Fruit fly (Drosophila melanogaster) whole organism, prepupa: ENCODE measurements around the gene awd.
A peak's percentile ranks its signal among the peaks of the same experiment; 100 is the strongest.

Experiments
- CG10631 ChIP-seq: fragments of 200-800 bp; sonication (Bioruptor generic); optimal IDR thresholded peaks from 2 replicates; lab custom pipeline; 2016; ENCODE audit warnings: missing biosample characterization, missing genetic modification characterization
- CG10669 ChIP-seq: fragments of 200-800 bp; sonication (Bioruptor generic); optimal IDR thresholded peaks from 3 replicates; lab custom pipeline; 2018; ENCODE audit warnings: missing biosample characterization, mild to moderate bottlenecking, missing genetic modification characterization, moderate library complexity
- CG11294 ChIP-seq: fragments of 200-800 bp; sonication (Bioruptor generic); IDR thresholded peaks from 2 replicates; pipeline ENCODE4 v1.3.6; 2022; ENCODE audit warnings: missing biosample characterization, missing genetic modification characterization
- CG11762 ChIP-seq: fragments of 200-800 bp; sonication (Bioruptor generic); optimal IDR thresholded peaks from 3 replicates; lab custom pipeline; 2016; ENCODE audit warnings: missing biosample characterization, missing genetic modification characterization; ENCODE audit not compliant: insufficient read depth
- CG15336 ChIP-seq: fragments of 200-800 bp; sonication (Bioruptor generic); IDR thresholded peaks from 2 replicates; pipeline ENCODE4 v1.3.6; 2022; ENCODE audit warnings: missing biosample characterization, missing genetic modification characterization
- CG3032 ChIP-seq: fragments of 200-800 bp; optimal IDR thresholded peaks from 2 replicates; lab custom pipeline; 2019; ENCODE audit warnings: missing biosample characterization, mild to moderate bottlenecking, missing genetic modification characterization, moderate library complexity
- CG31627 ChIP-seq: fragments of 200-800 bp; sonication (Bioruptor generic); optimal IDR thresholded peaks from 3 replicates; lab custom pipeline; 2016; ENCODE audit warnings: missing biosample characterization, missing genetic modification characterization
- CG32006 ChIP-seq: fragments of 200-800 bp; sonication (Bioruptor generic); optimal IDR thresholded peaks from 3 replicates; lab custom pipeline; 2017; ENCODE audit warnings: missing biosample characterization, mild to moderate bottlenecking, missing genetic modification characterization
- CG34406 ChIP-seq: fragments of 200-800 bp; sonication (Bioruptor generic); optimal IDR thresholded peaks from 3 replicates; lab custom pipeline; 2016; ENCODE audit warnings: missing biosample characterization, missing genetic modification characterization
- CG6163 ChIP-seq: fragments of 200-800 bp; sonication (Bioruptor generic); IDR thresholded peaks from 3 replicates; pipeline ENCODE4 v1.3.6; 2022; ENCODE audit warnings: missing biosample characterization, missing genetic modification characterization
- CG6276 ChIP-seq: fragments of 200-800 bp; sonication (Bioruptor generic); optimal IDR thresholded peaks from 2 replicates; lab custom pipeline; 2017; ENCODE audit warnings: missing biosample characterization, mild to moderate bottlenecking, missing genetic modification characterization
- CG6792 ChIP-seq: fragments of 200-800 bp; sonication (Bioruptor generic); optimal IDR thresholded peaks from 3 replicates; lab custom pipeline; 2016; ENCODE audit warnings: missing biosample characterization, missing genetic modification characterization
- CG7368 ChIP-seq: fragments of 200-800 bp; sonication (Bioruptor generic); optimal IDR thresholded peaks from 3 replicates; lab custom pipeline; 2016; ENCODE audit warnings: missing biosample characterization, missing genetic modification characterization
- CG8319 ChIP-seq: fragments of 200-800 bp; sonication (Bioruptor generic); optimal IDR thresholded peaks from 3 replicates; lab custom pipeline; 2016; ENCODE audit warnings: missing biosample characterization, missing genetic modification characterization
- CG8632 ChIP-seq: fragments of 200-800 bp; sonication (Bioruptor generic); optimal IDR thresholded peaks from 3 replicates; lab custom pipeline; 2016; ENCODE audit warnings: missing biosample characterization, missing genetic modification characterization
- CG9139 ChIP-seq: fragments of 200-800 bp; sonication (Bioruptor generic); optimal IDR thresholded peaks from 3 replicates; lab custom pipeline; 2017; ENCODE audit warnings: missing biosample characterization, mild to moderate bottlenecking, missing genetic modification characterization
- Eip75B ChIP-seq: fragments of 200-800 bp; sonication (Bioruptor generic); optimal IDR thresholded peaks from 3 replicates; lab custom pipeline; 2016; ENCODE audit warnings: missing biosample characterization, missing genetic modification characterization
- Eip78C ChIP-seq: fragments of 200-800 bp; sonication (Bioruptor generic); peaks from one replicate; lab custom pipeline; 2016; ENCODE audit warnings: missing biosample characterization, missing genetic modification characterization
- Eip93F ChIP-seq: fragments of 200-800 bp; sonication (Bioruptor generic); optimal IDR thresholded peaks from 2 replicates; lab custom pipeline; 2016; ENCODE audit warnings: missing biosample characterization, mild to moderate bottlenecking, missing genetic modification characterization
- Ets21C ChIP-seq: fragments of 200-800 bp; sonication (Bioruptor generic); optimal IDR thresholded peaks from 3 replicates; lab custom pipeline; 2016; ENCODE audit warnings: missing biosample characterization, missing genetic modification characterization
- Ets96B ChIP-seq: fragments of 200-800 bp; optimal IDR thresholded peaks from 2 replicates; lab custom pipeline; 2019; ENCODE audit warnings: missing biosample characterization, mild to moderate bottlenecking, missing genetic modification characterization, moderate library complexity
- Gug ChIP-seq: fragments of 200-800 bp; sonication (Bioruptor generic); IDR thresholded peaks from 2 replicates; pipeline ENCODE4 v1.3.6; 2022; ENCODE audit warnings: missing biosample characterization, missing genetic modification characterization
- Hr39 ChIP-seq: fragments of 200-800 bp; sonication (Bioruptor generic); optimal IDR thresholded peaks from 2 replicates; lab custom pipeline; 2016; ENCODE audit warnings: missing biosample characterization, missing genetic modification characterization
- Hr4 ChIP-seq: fragments of 200-800 bp; sonication (Bioruptor generic); optimal IDR thresholded peaks from 3 replicates; lab custom pipeline; 2016; ENCODE audit warnings: missing biosample characterization, missing genetic modification characterization
- Met ChIP-seq: fragments of 200-800 bp; sonication (Bioruptor generic); optimal IDR thresholded peaks from 3 replicates; lab custom pipeline; 2016; ENCODE audit warnings: missing biosample characterization, missing genetic modification characterization
- OdsH ChIP-seq: fragments of 200-800 bp; sonication (Bioruptor generic); optimal IDR thresholded peaks from 3 replicates; lab custom pipeline; 2016; ENCODE audit warnings: missing biosample characterization, missing genetic modification characterization
- Smox ChIP-seq: fragments of 200-800 bp; sonication (Bioruptor generic); optimal IDR thresholded peaks from 3 replicates; lab custom pipeline; 2016; ENCODE audit warnings: missing biosample characterization, missing genetic modification characterization
- Sox102F ChIP-seq: fragments of 200-800 bp; sonication (Bioruptor generic); optimal IDR thresholded peaks from 2 replicates; lab custom pipeline; 2016; ENCODE audit warnings: missing biosample characterization, mild to moderate bottlenecking, missing genetic modification characterization
- Sox14 ChIP-seq: fragments of 200-800 bp; sonication (Bioruptor generic); optimal IDR thresholded peaks from 3 replicates; lab custom pipeline; 2016; ENCODE audit warnings: missing biosample characterization, missing genetic modification characterization
- Sox15 ChIP-seq: fragments of 200-800 bp; sonication (Bioruptor generic); optimal IDR thresholded peaks from 3 replicates; lab custom pipeline; 2016; ENCODE audit warnings: missing biosample characterization, missing genetic modification characterization
- achi ChIP-seq: fragments of 200-800 bp; sonication (Bioruptor generic); optimal IDR thresholded peaks from 3 replicates; lab custom pipeline; 2016; ENCODE audit warnings: missing biosample characterization, missing genetic modification characterization
- acj6 ChIP-seq: fragments of 200-800 bp; sonication (Bioruptor generic); optimal IDR thresholded peaks from 3 replicates; lab custom pipeline; 2016; ENCODE audit warnings: missing biosample characterization, missing genetic modification characterization
- cyc ChIP-seq: fragments of 200-800 bp; sonication (Bioruptor generic); optimal IDR thresholded peaks from 3 replicates; lab custom pipeline; 2016; ENCODE audit warnings: missing biosample characterization, missing genetic modification characterization
- dac ChIP-seq: fragments of 200-800 bp; sonication (Bioruptor generic); optimal IDR thresholded peaks from 2 replicates; lab custom pipeline; 2017; ENCODE audit warnings: missing biosample characterization, mild to moderate bottlenecking, missing genetic modification characterization
- dsx ChIP-seq: fragments of 200-800 bp; optimal IDR thresholded peaks from 3 replicates; lab custom pipeline; 2019; ENCODE audit warnings: missing biosample characterization, mild to moderate bottlenecking, missing genetic modification characterization, moderate library complexity; ENCODE audit not compliant: poor library complexity, severe bottlenecking
- eg ChIP-seq: fragments of 200-800 bp; sonication (Bioruptor generic); IDR thresholded peaks from 3 replicates; pipeline ENCODE4 v1.3.6; 2022; ENCODE audit warnings: missing biosample characterization, missing genetic modification characterization
- esn ChIP-seq: fragments of 200-800 bp; sonication (Bioruptor generic); optimal IDR thresholded peaks from 2 replicates; lab custom pipeline; 2016; ENCODE audit warnings: missing biosample characterization, mild to moderate bottlenecking, missing genetic modification characterization, moderate library complexity
- fkh ChIP-seq: fragments of 200-800 bp; sonication (Bioruptor generic); optimal IDR thresholded peaks from 3 replicates; lab custom pipeline; 2017; ENCODE audit warnings: missing biosample characterization, mild to moderate bottlenecking, missing genetic modification characterization, moderate library complexity
- lz ChIP-seq: fragments of 200-800 bp; sonication (Bioruptor generic); optimal IDR thresholded peaks from 3 replicates; lab custom pipeline; 2016; ENCODE audit warnings: missing biosample characterization, missing genetic modification characterization
- net ChIP-seq: fragments of 200-800 bp; sonication (Bioruptor generic); optimal IDR thresholded peaks from 3 replicates; lab custom pipeline; 2016; ENCODE audit warnings: missing biosample characterization, missing genetic modification characterization
- pdm3 ChIP-seq: fragments of 200-800 bp; sonication (Bioruptor generic); optimal IDR thresholded peaks from 3 replicates; lab custom pipeline; 2016; ENCODE audit warnings: missing biosample characterization, missing genetic modification characterization
- spab ChIP-seq: fragments of 200-800 bp; sonication (Bioruptor generic); optimal IDR thresholded peaks from 2 replicates; lab custom pipeline; 2017; ENCODE audit warnings: missing biosample characterization, mild to moderate bottlenecking, missing genetic modification characterization, missing genetic modification reagents
- ss ChIP-seq, 2 experiments: fragments of 200-800 bp; sonication (Bioruptor generic); optimal IDR thresholded peaks; 2 replicates in 1 of 2; 3 replicates in 1 of 2; lab custom pipeline; 2017 to 2018; ENCODE audit warnings: mild to moderate bottlenecking in 2 of 2, missing biosample characterization in 2 of 2, missing genetic modification characterization in 2 of 2, moderate library complexity in 1 of 2
- svp ChIP-seq: fragments of 200-800 bp; sonication (Bioruptor generic); peaks from one replicate; lab custom pipeline; 2016; ENCODE audit warnings: missing biosample characterization, missing genetic modification characterization
- topi ChIP-seq: fragments of 200-800 bp; sonication (Bioruptor generic); optimal IDR thresholded peaks from 3 replicates; lab custom pipeline; 2016; ENCODE audit warnings: missing biosample characterization, missing genetic modification characterization
- vri ChIP-seq: fragments of 200-800 bp; sonication (Bioruptor generic); optimal IDR thresholded peaks from 3 replicates; lab custom pipeline; 2016; ENCODE audit warnings: missing biosample characterization, mild to moderate bottlenecking, missing genetic modification characterization

awd gene

DNA sequence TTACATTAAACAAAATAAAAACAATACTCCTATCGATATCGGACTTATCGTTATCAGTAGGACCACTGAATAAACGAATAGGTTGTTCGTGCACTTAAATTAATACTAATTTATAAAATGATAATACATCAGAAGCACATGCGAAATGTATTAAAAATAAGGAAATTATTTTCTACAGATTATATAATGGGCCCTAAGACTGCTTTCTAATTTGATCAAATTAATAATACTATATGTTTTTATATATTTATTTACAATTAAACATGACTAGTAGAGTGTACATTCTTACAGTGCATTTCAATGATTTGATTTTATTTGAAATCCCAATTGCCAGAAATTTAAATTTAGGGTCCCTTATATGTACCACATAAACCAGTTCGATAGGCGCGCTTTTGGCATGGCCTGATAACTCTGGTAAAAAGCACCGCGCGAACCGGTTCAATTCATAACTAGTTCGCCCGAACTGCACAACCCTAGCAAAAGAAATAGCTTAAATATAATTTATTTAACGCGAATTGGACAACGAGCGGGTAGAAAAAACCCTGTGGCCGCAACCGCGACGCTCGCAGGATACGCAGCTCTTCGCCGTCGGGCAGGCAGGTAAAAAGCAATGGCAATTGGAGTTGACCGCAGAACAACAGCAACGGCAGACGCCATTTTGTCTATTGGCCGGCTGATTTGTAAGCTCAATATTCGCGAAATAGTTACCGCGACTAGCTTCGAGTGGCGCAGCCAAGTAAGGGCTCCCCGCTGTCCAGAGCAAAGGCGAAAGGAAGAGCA is 30.9 kb upstream of the awd start, which contains the start of the genes CG2126 and faf (continued):
- TF ChIP-seq Eip93F: peak; percentile 39
- no peak for TF ChIP-seq CG32006 (GFP tag; lab: Kevin White, UChicago)
- peak; percentile 44 for TF ChIP-seq Sox14 (GFP tag; lab: Kevin White, UChicago)
- TF ChIP-seq achi: no peak
- peak; percentile 34; the same call in 1 of the 2 replicates for TF ChIP-seq CG11294 (GFP tag; lab: Robert Waterston, UW)
- TF ChIP-seq CG15336 (GFP tag; lab: Robert Waterston, UW): peak; percentile 58
- TF ChIP-seq fkh: no peak
- TF ChIP-seq Sox102F (GFP tag; lab: Kevin White, UChicago): no peak
- no peak for TF ChIP-seq svp (GFP tag; lab: Kevin White, UChicago)

DNA sequence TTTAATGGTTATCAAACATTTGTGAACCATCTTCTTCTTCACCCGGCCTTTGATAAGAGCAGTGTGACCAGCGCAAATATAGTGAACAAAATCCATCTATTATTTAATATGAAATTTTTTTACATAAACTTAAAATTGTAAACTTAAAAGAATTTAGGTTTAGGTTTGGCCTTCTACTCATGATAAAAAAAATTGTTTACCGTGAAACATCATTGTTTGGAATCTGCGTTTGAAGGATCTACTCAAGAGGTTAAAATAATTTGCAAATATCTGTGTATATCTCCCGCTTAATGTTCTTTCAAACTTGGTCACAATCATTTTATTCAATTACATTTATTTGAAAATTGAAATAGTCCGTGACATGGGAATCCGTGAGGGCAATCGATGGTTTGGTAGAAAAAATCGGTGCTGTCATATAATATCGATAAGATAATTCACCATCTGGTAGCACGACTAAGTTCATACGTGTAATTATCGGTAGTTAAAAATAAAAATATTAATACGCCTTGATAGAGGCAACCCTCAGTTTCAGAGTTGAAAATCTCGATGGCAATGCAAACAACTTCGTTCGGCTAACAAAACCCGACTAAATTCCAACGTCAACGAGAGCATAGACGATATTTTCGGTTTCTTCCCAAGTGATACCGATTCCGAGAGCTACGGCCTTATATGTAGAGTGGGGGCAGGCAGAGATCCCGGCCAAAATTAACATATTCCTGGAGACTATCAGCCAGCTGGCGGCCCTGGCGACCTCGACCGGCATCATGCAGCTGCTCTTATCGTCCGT is 26.1 kb upstream of the awd start, which contains the start of the genes betaGlu and sip3:
Gene betaGlu, minus strand, starts transcription at position 59 of the 787 bp plus-strand sequence.
Gene sip3, plus strand, starts transcription at position 430 of the 787 bp plus-strand sequence.
- TF ChIP-seq Ets21C (GFP tag; lab: Kevin White, UChicago) (no peak), Gug (GFP tag; lab: Robert Waterston, UW) (no peak), Sox15 (GFP tag; lab: Kevin White, UChicago) (no peak), Sox102F (GFP tag; lab: Kevin White, UChicago) (no peak), CG8319 (no peak), cyc (GFP tag; lab: Kevin White, UChicago) (peak; percentile 12), Eip75B (GFP tag; lab: Kevin White, UChicago) (peak; percentile 18), CG15336 (GFP tag; lab: Robert Waterston, UW) (no peak), Met (GFP tag; lab: Kevin White, UChicago) (no peak), eg (GFP tag; lab: Robert Waterston, UW) (no peak), CG6792 (GFP tag; lab: Kevin White, UChicago) (no peak), ss (GFP tag; optimal IDR thresholded peaks at IDR 0.05; lab: Kevin White, UChicago) (peak in 1 of 2 experiments; percentile 4), CG9139 (GFP tag; lab: Kevin White, UChicago) (no peak), Hr4 (GFP tag; lab: Kevin White, UChicago) (peak; percentile 14), spab (GFP tag; lab: Kevin White, UChicago) (no peak), CG34406 (GFP tag; lab: Kevin White, UChicago) (no peak), dac (no peak), fkh (no peak), CG8632 (GFP tag; lab: Kevin White, UChicago) (no peak), CG6163 (no peak), svp (GFP tag; lab: Kevin White, UChicago) (peak; percentile 90), Hr39 (GFP tag; lab: Kevin White, UChicago) (peak; percentile 21), net (GFP tag; lab: Kevin White, UChicago) (no peak), achi (peak; percentile 61), CG3032 (tag; lab: Kevin White, UChicago) (peak; percentile 6), dsx (GFP tag; lab: Kevin White, UChicago) (no peak), CG32006 (GFP tag; lab: Kevin White, UChicago) (no peak), Eip78C (peak; percentile 82), topi (GFP tag; lab: Kevin White, UChicago) (peak; percentile 33), esn (GFP tag; lab: Kevin White, UChicago) (peak; percentile 48), pdm3 (GFP tag; lab: Kevin White, UChicago) (no peak), CG11762 (GFP tag; lab: Kevin White, UChicago) (no peak), Sox14 (GFP tag; lab: Kevin White, UChicago) (peak; percentile 40), lz (GFP tag; lab: Kevin White, UChicago) (no peak), CG7368 (GFP tag; lab: Kevin White, UChicago) (no peak), CG6276 (GFP tag; lab: Kevin White, UChicago) (no peak), CG31627 (GFP tag; lab: Kevin White, UChicago) (peak; percentile 26), CG10631 (GFP tag; lab: Kevin White, UChicago) (no peak), CG10669 (no peak), vri (GFP tag; lab: Kevin White, UChicago) (peak; percentile 74), Ets96B (no peak), OdsH (GFP tag; lab: Kevin White, UChicago) (no peak), Smox (GFP tag; lab: Kevin White, UChicago) (no peak), acj6 (GFP tag; lab: Kevin White, UChicago) (peak; percentile 1), CG11294 (GFP tag; lab: Robert Waterston, UW) (no peak)
